Worm (Caenorhabditis elegans) whole organism, late embryonic: ENCODE data around the gene K08D9.4.

Experiments used
- C08G9.2 ChIP-seq: sonication (generic microtip); optimal IDR thresholded peaks from 2 replicates; lab custom pipeline; 2016; ENCODE audit warnings: mild to moderate bottlenecking, missing genetic modification characterization, moderate library complexity, missing compliant biosample characterization
- F13H6.1 ChIP-seq: sonication (generic microtip); optimal IDR thresholded peaks from 2 replicates; lab custom pipeline; 2016; ENCODE audit warnings: missing genetic modification characterization, missing compliant biosample characterization
- K02D7.2 ChIP-seq: sonication (generic microtip); optimal IDR thresholded peaks from 2 replicates; lab custom pipeline; 2017; ENCODE audit warnings: mild to moderate bottlenecking, missing genetic modification characterization, missing compliant biosample characterization
- T23F11.4 ChIP-seq: fragments of 200-800 bp; sonication (Bioruptor generic); optimal IDR thresholded peaks from 2 replicates; lab custom pipeline; 2018; ENCODE audit warnings: mild to moderate bottlenecking, missing genetic modification characterization, missing compliant biosample characterization
- Y22D7AL.16 ChIP-seq: sonication (generic microtip); optimal IDR thresholded peaks from 2 replicates; lab custom pipeline; 2016; ENCODE audit warnings: missing genetic modification characterization, missing compliant biosample characterization
- ahr-1 ChIP-seq: sonication (generic microtip); optimal IDR thresholded peaks from 2 replicates; lab custom pipeline; 2016; ENCODE audit warnings: missing genetic modification characterization, missing compliant biosample characterization
- ama-1 ChIP-seq: fragments of 150-350 bp; optimal IDR thresholded peaks from 2 replicates; lab custom pipeline; 2014
- ceh-14 ChIP-seq: sonication (generic microtip); optimal IDR thresholded peaks from 2 replicates; lab custom pipeline; 2016; ENCODE audit warnings: missing genotype, missing genetic modification characterization, missing compliant biosample characterization
- ceh-2 ChIP-seq: sonication (generic microtip); optimal IDR thresholded peaks from 2 replicates; lab custom pipeline; 2016; ENCODE audit warnings: missing genotype, missing genetic modification characterization, missing compliant biosample characterization
- ceh-22 ChIP-seq: sonication (generic microtip); optimal IDR thresholded peaks from 2 replicates; lab custom pipeline; 2017; ENCODE audit warnings: missing biosample characterization, missing genetic modification characterization
- ceh-30 ChIP-seq: fragments of 150-350 bp; optimal IDR thresholded peaks from 2 replicates; lab custom pipeline; 2014; ENCODE audit warnings: missing biosample characterization, missing genetic modification characterization
- ceh-31 ChIP-seq: sonication (generic microtip); optimal IDR thresholded peaks from 2 replicates; lab custom pipeline; 2016; ENCODE audit warnings: missing genetic modification characterization, missing compliant biosample characterization
- ceh-48 ChIP-seq: sonication (generic microtip); optimal IDR thresholded peaks from 2 replicates; lab custom pipeline; 2016; ENCODE audit warnings: missing genetic modification characterization, inconsistent platforms, missing compliant biosample characterization
- ceh-6 ChIP-seq: fragments of 200-800 bp; sonication (Bioruptor generic); optimal IDR thresholded peaks from 2 replicates; lab custom pipeline; 2018; ENCODE audit warnings: mild to moderate bottlenecking, missing genetic modification characterization, missing compliant biosample characterization
- dve-1 ChIP-seq: sonication (generic microtip); optimal IDR thresholded peaks from 2 replicates; lab custom pipeline; 2017; ENCODE audit warnings: antibody characterized with exemption, mild to moderate bottlenecking, missing genetic modification characterization, missing compliant biosample characterization
- elt-2 ChIP-seq: sonication (generic microtip); optimal IDR thresholded peaks from 2 replicates; lab custom pipeline; 2016; ENCODE audit warnings: missing genetic modification reagents, missing genetic modification characterization, missing compliant biosample characterization
- ets-4 ChIP-seq: sonication (generic microtip); optimal IDR thresholded peaks from 2 replicates; lab custom pipeline; 2016; ENCODE audit warnings: missing genetic modification characterization, missing compliant biosample characterization
- eyg-1 ChIP-seq: sonication (generic microtip); optimal IDR thresholded peaks from 2 replicates; lab custom pipeline; 2016; ENCODE audit warnings: missing genotype, missing genetic modification characterization, missing compliant biosample characterization
- fkh-10 ChIP-seq: fragments of 150-350 bp; optimal IDR thresholded peaks from 2 replicates; lab custom pipeline; 2014; ENCODE audit warnings: missing biosample characterization, missing genetic modification reagents, missing genetic modification characterization
- hlh-13 ChIP-seq: fragments of 200-800 bp; sonication (Bioruptor generic); optimal IDR thresholded peaks from 2 replicates; lab custom pipeline; 2018; ENCODE audit warnings: mild to moderate bottlenecking, missing genetic modification characterization, missing compliant biosample characterization
- hlh-15 ChIP-seq: sonication (generic microtip); optimal IDR thresholded peaks from 2 replicates; lab custom pipeline; 2016; ENCODE audit warnings: missing genetic modification characterization, missing compliant biosample characterization
- hlh-30 ChIP-seq: sonication (generic microtip); optimal IDR thresholded peaks from 2 replicates; lab custom pipeline; 2017; ENCODE audit warnings: antibody characterized with exemption, missing genetic modification characterization, missing compliant biosample characterization; ENCODE audit not compliant: insufficient read depth
- hlh-8 ChIP-seq: sonication (generic microtip); optimal IDR thresholded peaks from 2 replicates; lab custom pipeline; 2016; ENCODE audit warnings: missing genotype, missing genetic modification characterization, missing compliant biosample characterization
- madf-2 ChIP-seq: sonication (generic microtip); optimal IDR thresholded peaks from 2 replicates; lab custom pipeline; 2017; ENCODE audit warnings: missing genetic modification characterization, missing compliant biosample characterization
- mec-3 ChIP-seq: sonication (generic microtip); optimal IDR thresholded peaks from 2 replicates; lab custom pipeline; 2016; ENCODE audit warnings: borderline replicate concordance, missing genetic modification characterization, missing compliant biosample characterization
- nfya-1 ChIP-seq: sonication (generic microtip); optimal IDR thresholded peaks from 2 replicates; lab custom pipeline; 2017; ENCODE audit warnings: missing genetic modification characterization, mild to moderate bottlenecking, missing compliant biosample characterization, antibody characterized with exemption, moderate library complexity
- nhr-232 ChIP-seq: sonication (generic microtip); optimal IDR thresholded peaks from 2 replicates; lab custom pipeline; 2016; ENCODE audit warnings: missing genetic modification characterization, missing compliant biosample characterization
- npax-4 ChIP-seq: sonication (generic microtip); optimal IDR thresholded peaks from 2 replicates; lab custom pipeline; 2016; ENCODE audit warnings: missing genetic modification characterization, missing compliant biosample characterization
- odd-2 ChIP-seq: sonication (generic microtip); optimal IDR thresholded peaks from 2 replicates; lab custom pipeline; 2017; ENCODE audit warnings: antibody characterized with exemption, mild to moderate bottlenecking, missing genetic modification characterization, missing compliant biosample characterization
- pat-9 ChIP-seq: fragments of 200-800 bp; sonication (Bioruptor generic); optimal IDR thresholded peaks from 2 replicates; lab custom pipeline; 2018; ENCODE audit warnings: mild to moderate bottlenecking, missing genetic modification characterization, moderate library complexity, missing compliant biosample characterization
- pax-1 ChIP-seq: fragments of 150-350 bp; optimal IDR thresholded peaks from 2 replicates; lab custom pipeline; 2014; ENCODE audit warnings: missing biosample characterization, missing genetic modification characterization
- pha-4 ChIP-seq: fragments of 150-350 bp; optimal IDR thresholded peaks from 2 replicates; lab custom pipeline; 2018; ENCODE audit warnings: missing biosample characterization, missing genetic modification reagents, missing genetic modification characterization
- pqm-1 ChIP-seq: sonication (generic microtip); optimal IDR thresholded peaks from 2 replicates; lab custom pipeline; 2016; ENCODE audit warnings: missing genetic modification characterization, missing compliant biosample characterization
- pros-1 ChIP-seq: fragments of 150-350 bp; optimal IDR thresholded peaks from 2 replicates; lab custom pipeline; 2014; ENCODE audit warnings: missing biosample characterization, missing genetic modification reagents, missing genetic modification characterization
- ref-2 ChIP-seq: sonication (generic microtip); optimal IDR thresholded peaks from 2 replicates; lab custom pipeline; 2016; ENCODE audit warnings: missing genetic modification characterization, missing compliant biosample characterization
- sox-2 ChIP-seq: fragments of 200-800 bp; sonication (Bioruptor generic); IDR thresholded peaks from 2 replicates; pipeline ENCODE4 v1.3.6; 2022; ENCODE audit warnings: missing genetic modification reagents, missing genetic modification characterization, missing compliant biosample characterization
- syd-9 ChIP-seq: sonication (generic microtip); optimal IDR thresholded peaks from 2 replicates; lab custom pipeline; 2016; ENCODE audit warnings: mild to moderate bottlenecking, missing genetic modification characterization, moderate library complexity, missing compliant biosample characterization
- tbx-7 ChIP-seq: sonication (generic microtip); optimal IDR thresholded peaks from 2 replicates; lab custom pipeline; 2016; ENCODE audit warnings: missing genotype, missing genetic modification characterization, missing compliant biosample characterization
- unc-55 ChIP-seq: sonication (generic microtip); optimal IDR thresholded peaks from 2 replicates; lab custom pipeline; 2017; ENCODE audit warnings: missing biosample characterization, missing genetic modification reagents, missing genetic modification characterization
- unc-86 ChIP-seq: sonication (generic microtip); optimal IDR thresholded peaks from 2 replicates; lab custom pipeline; 2016; ENCODE audit warnings: missing genetic modification characterization, missing compliant biosample characterization
- zip-5 ChIP-seq: sonication (generic microtip); optimal IDR thresholded peaks from 2 replicates; lab custom pipeline; 2016; ENCODE audit warnings: missing genetic modification characterization, missing compliant biosample characterization
- ztf-16 ChIP-seq: sonication (generic microtip); optimal IDR thresholded peaks from 2 replicates; lab custom pipeline; 2017; ENCODE audit warnings: missing genetic modification characterization, missing compliant biosample characterization

The K08D9.4 gene

DNA sequence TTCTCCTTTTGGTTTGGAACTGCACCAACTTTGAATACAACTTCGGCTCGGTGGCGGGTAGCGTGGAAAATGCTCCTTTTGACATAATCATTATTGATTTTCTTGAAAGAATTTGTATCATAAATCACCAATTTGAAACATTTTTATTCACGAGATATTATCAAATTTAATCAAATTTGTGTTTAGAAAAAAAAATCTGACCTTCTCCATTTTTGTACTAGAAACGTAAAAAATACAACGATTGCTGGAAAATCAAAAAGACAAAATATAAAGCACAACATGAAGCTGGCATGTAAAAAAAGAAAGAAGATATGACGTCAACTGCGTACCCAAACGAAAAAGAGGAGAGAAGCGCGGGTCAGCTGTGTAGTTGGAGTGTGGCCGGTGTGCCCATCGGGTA, at the start of gene K08D9.4:
TSS of gene K08D9.4 (minus strand) at position 101 of the 400 bp plus-strand sequence.
- TF ChIP-seq T23F11.4 (GFP tag; lab: Kevin White, UChicago) = no peak
- no peak for TF ChIP-seq hlh-8
- no peak for TF ChIP-seq odd-2 (tag; lab: Kevin White, UChicago)
- TF ChIP-seq pros-1 (tag; lab: Kevin White, UChicago) = no peak
- no peak for TF ChIP-seq sox-2 (GFP tag; lab: Robert Waterston, UW)

DNA sequence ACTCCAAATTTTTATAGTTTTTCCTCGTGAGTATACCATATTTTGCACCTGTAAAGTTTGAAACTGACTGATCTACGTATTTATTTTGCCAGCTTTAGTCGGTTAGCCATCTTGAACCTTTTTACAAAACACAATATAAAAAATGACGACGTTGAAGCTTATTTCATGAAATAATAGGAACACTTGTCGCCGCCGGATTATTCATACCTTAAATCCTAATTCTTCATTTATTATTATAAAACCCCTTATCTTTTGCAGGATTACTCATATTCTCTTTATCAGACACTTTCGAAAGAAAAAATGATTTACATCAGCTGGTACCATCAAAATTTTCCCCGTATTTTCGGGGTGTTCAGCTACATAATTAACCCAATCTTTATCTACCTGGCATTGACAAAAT, 47.3 kb upstream of the K08D9.4 start, which contains the start of gene srj-8:
TSS of gene srj-8 (plus strand) at position 301 of the 400 bp plus-strand sequence.
- TF ChIP-seq hlh-30 (no peak), dve-1 (tag; lab: Kevin White, UChicago) (no peak), mec-3 (tag; lab: Kevin White, UChicago) (no peak), pat-9 (tag; lab: Kevin White, UChicago) (no peak), nhr-232 (tag; lab: Kevin White, UChicago) (no peak), tbx-7 (tag; lab: Kevin White, UChicago) (no peak), elt-2 (tag; lab: Kevin White, UChicago) (no peak)
- TF ChIP-seq, all 69 proteins: peak for 0

DNA sequence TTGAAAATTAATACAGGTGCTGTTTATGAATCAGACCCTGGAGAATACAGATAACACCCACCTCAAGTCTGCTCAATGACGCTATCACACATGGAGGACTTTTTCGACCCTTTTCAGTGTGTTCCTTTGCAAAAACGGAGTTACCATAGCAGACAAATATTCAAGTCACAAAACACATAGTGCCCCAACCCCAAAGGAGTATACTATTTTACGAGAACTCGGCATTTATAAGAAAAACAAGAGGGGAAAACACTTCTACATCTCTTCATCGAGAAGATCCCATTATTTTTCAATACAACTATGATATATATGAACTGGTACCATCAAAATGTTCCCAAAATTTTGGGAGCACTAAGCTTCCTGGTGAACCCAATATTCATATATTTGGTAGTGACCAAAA, 44.5 kb upstream of the K08D9.4 start, which contains the start of gene srj-7:
TSS of gene srj-7 (plus strand) at position 301 of the 400 bp plus-strand sequence.
- TF ChIP-seq hlh-15 (tag; lab: Kevin White, UChicago) (no peak), elt-2 (tag; lab: Kevin White, UChicago) (no peak), odd-2 (tag; lab: Kevin White, UChicago) (no peak), pros-1 (tag; lab: Kevin White, UChicago) (no peak), sox-2 (GFP tag; lab: Robert Waterston, UW) (no peak), unc-86 (tag; lab: Kevin White, UChicago) (no peak), ceh-31 (tag; lab: Kevin White, UChicago) (no peak), ceh-30 (no peak), ama-1 (lab: Kevin White, UChicago) (no peak), npax-4 (tag; lab: Kevin White, UChicago) (no peak), mec-3 (tag; lab: Kevin White, UChicago) (no peak), nhr-232 (tag; lab: Kevin White, UChicago) (no peak), syd-9 (tag; lab: Kevin White, UChicago) (no peak), C08G9.2 (tag; lab: Kevin White, UChicago) (no peak), hlh-13 (GFP tag; lab: Kevin White, UChicago) (no peak), ceh-14 (tag; lab: Kevin White, UChicago) (no peak)

DNA sequence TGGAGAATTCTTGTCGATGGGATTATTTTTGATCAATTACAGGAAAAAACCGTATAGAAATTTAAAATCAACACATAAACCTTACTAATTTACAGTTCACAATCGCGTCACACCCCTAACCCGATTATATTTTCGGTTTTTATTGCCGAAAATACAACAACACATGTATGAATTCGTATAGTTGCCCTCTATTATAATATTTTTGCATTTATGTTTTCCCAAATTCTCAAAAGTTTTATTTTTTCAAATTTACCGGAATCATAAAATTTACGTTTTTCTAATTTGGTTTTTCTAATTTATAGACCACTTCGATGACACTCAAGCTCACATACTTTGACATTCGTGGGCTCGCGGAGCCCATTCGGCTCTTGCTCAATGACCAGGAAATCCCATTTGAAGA, 42.8 kb upstream of the K08D9.4 start, which contains the start of gene gst-23:
TSS of gene gst-23 (plus strand) at position 301 of the 400 bp plus-strand sequence.
- no peak for TF ChIP-seq ets-4 (tag; lab: Kevin White, UChicago)
- no peak for TF ChIP-seq pha-4 (tag; lab: Kevin White, UChicago)
- no peak for TF ChIP-seq K02D7.2 (tag; lab: Kevin White, UChicago)
- no peak for TF ChIP-seq zip-5 (tag; lab: Kevin White, UChicago)
- no peak for TF ChIP-seq fkh-10 (GFP tag; lab: Kevin White, UChicago)
- no peak for TF ChIP-seq pat-9 (tag; lab: Kevin White, UChicago)

DNA sequence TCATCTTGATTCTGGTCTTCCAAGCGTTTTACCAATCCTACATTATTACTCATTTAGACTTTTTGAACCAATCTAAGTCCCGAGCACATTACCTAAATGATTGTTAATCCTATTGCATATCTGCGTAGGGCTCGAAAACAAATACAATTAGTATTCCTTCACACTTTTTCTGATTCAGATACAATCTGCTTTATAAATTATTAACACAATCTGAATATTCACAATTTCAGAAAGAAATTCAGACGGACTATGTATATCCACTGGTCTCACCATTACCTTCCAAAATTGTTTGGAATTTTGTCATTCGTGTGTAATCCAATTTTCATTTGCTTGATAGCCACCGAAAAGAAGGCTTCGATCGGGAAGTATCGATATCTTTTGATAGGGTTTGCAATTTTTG, 41.0 kb upstream of the K08D9.4 start, which contains the start of gene srj-11:
TSS of gene srj-11 (plus strand) at position 250 of the 400 bp plus-strand sequence.
- TF ChIP-seq ceh-6 (GFP tag; lab: Kevin White, UChicago) = no peak
- TF ChIP-seq pros-1 (tag; lab: Kevin White, UChicago) = no peak
- TF ChIP-seq ahr-1 (tag; lab: Kevin White, UChicago) = no peak
- TF ChIP-seq ceh-22 (tag; lab: Kevin White, UChicago) = no peak
- TF ChIP-seq T23F11.4 (GFP tag; lab: Kevin White, UChicago) = no peak
- no peak for TF ChIP-seq tbx-7 (tag; lab: Kevin White, UChicago)
- TF ChIP-seq pqm-1 = no peak
- no peak for TF ChIP-seq F13H6.1
- no peak for TF ChIP-seq ceh-31 (tag; lab: Kevin White, UChicago)
- no peak for TF ChIP-seq ceh-2 (tag; lab: Kevin White, UChicago)
- no peak for TF ChIP-seq ref-2 (tag; lab: Kevin White, UChicago)
- no peak for TF ChIP-seq pax-1 (tag; lab: Kevin White, UChicago)
- TF ChIP-seq ztf-16 = no peak
- TF ChIP-seq madf-2 (tag; lab: Kevin White, UChicago) = no peak
- TF ChIP-seq ceh-48 (tag; lab: Kevin White, UChicago) = no peak
- TF ChIP-seq Y22D7AL.16 (tag; lab: Kevin White, UChicago) = no peak
- no peak for TF ChIP-seq nfya-1 (tag; lab: Kevin White, UChicago)
- TF ChIP-seq unc-55 (GFP tag; lab: Kevin White, UChicago) = no peak
- TF ChIP-seq eyg-1 (tag; lab: Kevin White, UChicago) = no peak
- TF ChIP-seq, all 69 proteins: peak for 0
